Fruit fly (Drosophila melanogaster): Measurements from ENCODE around the gene drl.

dm6 chr2L:19154893-19155389 lies 35.2 kb upstream of the drl start:
- TF ChIP-seq Sp1 (GFP tag; optimal IDR thresholded peaks at IDR 0.05) (no peak), Myc (optimal IDR thresholded peaks at IDR 0.05) (no peak), Abd-B (GFP tag; optimal IDR thresholded peaks at IDR 0.05) (no peak), rgr (GFP tag; optimal IDR thresholded peaks at IDR 0.05) (no peak), h (GFP tag; optimal IDR thresholded peaks at IDR 0.05) (peak; percentile 43), Jra (GFP tag; optimal IDR thresholded peaks at IDR 0.05) (no peak)
